Fruit fly (Drosophila melanogaster): ENCODE data around the gene CG11898.

- TF ChIP-seq CG8478 (optimal IDR thresholded peaks at IDR 0.05): no peak
- TF ChIP-seq CTCF (optimal IDR thresholded peaks at IDR 0.05): peak in 1 of 2 experiments; percentile 31
These were observed 34.4 kb upstream of the CG11898 start, which contains the start of the genes dgt6 and Vha100-1 for dm6 chr3R:29130902-29131621.

Measured in S2 (cell line).